Worm (Caenorhabditis elegans): ENCODE data around the gene cyn-13.
A peak's percentile ranks its signal among the peaks of the same experiment; 100 is the strongest.
"Not testable (repeated sequence)": the region's sequence is repeated elsewhere in the genome, so short reads cannot be mapped to it uniquely, and the experiment has no call there.

Gene cyn-13

DNA sequence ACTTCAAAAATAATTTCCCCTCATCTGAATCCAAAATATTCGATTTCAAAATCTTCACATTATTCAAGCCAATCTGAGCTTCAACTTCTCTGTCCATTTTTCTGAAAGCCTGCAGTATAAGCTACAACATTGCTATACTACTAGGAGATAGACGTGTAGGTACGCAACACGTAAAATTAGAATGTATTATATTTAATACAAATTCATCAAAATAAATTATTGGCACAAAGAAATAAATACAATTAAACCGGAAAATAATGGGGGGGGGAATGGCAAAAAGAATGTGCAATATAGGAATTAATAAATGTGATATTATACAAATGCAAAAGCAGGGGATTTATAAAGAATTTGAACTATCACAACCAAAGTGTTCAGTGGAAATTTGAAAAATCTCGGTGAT, 37.8 kb downstream of the cyn-13 start, which contains the start of gene Y116A8C.25:
TSS of gene Y116A8C.25 (minus strand) at position 101 of the 400 bp plus-strand sequence.
- no peak for TF ChIP-seq hmg-4 (GFP tag; optimal IDR thresholded peaks at IDR 0.05)
- TF ChIP-seq ceh-36 (tag; optimal IDR thresholded peaks at IDR 0.05) = no peak
- TF ChIP-seq hnd-1 (tag; optimal IDR thresholded peaks at IDR 0.05) = no peak
- no peak for TF ChIP-seq aly-1 (tag; optimal IDR thresholded peaks at IDR 0.05)
- TF ChIP-seq hmbx-1 (tag; optimal IDR thresholded peaks at IDR 0.05) = no peak
- no peak for TF ChIP-seq pes-1 (GFP tag; IDR thresholded peaks at IDR 0.05)
- no peak for TF ChIP-seq ceh-13 (GFP tag; optimal IDR thresholded peaks at IDR 0.05)
- TF ChIP-seq sea-1 (GFP tag; conservative IDR thresholded peaks at IDR 0.05) = no peak
- no peak for TF ChIP-seq F13C5.2 (tag; optimal IDR thresholded peaks at IDR 0.05)
- no peak for TF ChIP-seq scrt-1 (GFP tag; IDR thresholded peaks at IDR 0.05)

DNA sequence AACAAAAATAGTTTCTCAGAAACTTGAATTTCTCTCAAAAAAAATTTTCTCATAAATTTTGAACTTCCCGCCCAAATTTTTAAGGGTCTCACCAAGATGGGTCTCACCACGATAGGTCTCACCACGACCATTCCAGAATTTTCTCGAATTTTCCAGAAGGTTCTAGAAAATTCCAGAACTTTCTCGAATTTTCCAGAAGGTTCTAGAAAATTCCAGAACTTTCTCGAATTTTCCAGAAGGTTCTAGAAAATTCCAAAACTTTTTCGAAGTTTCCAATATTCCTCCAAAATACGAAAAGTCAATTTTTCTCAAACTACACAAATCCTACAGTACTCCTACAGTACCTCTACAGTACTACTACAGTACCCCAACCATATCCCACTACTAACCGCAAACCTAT, 40.5 kb downstream of the cyn-13 start:
- TF ChIP-seq pes-1 (GFP tag; IDR thresholded peaks at IDR 0.05) = 0 out of 2 replicates have a peak, but pooled peaks have one; percentile 33

DNA sequence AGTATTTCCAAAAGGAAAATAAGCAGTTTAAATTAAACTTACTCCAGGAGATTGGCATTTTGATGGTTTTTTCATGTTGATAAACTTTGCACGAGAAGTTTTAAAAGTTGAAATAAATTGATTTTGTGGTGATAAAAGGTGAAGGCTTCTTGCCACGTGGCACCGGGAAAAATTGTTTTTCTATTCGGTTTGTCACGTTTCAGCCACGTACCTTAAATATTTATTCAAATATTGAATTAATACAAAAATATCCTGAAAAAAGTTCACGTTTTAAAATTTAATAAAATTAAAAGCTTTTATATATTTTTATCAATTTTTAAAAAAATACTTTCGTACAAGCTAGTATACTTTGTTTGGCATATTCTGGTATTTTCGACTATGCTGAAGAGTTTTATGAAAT, 45.7 kb downstream of the cyn-13 start, which contains the start of gene Y116A8C.24:
TSS of gene Y116A8C.24 (minus strand) at position 101 of the 400 bp plus-strand sequence.
- not testable (repeated sequence) for TF ChIP-seq hnd-1, tra-4, F13C5.2 (tag; optimal IDR thresholded peaks at IDR 0.05)

ce11 chrIV:17064937-17065336, 51.5 kb downstream of the cyn-13 start, which contains the start of gene Y116A8C.465:
TSS of gene Y116A8C.465 (plus strand) at chrIV:17065237.
- not testable (repeated sequence) for TF ChIP-seq F13C5.2 (tag; optimal IDR thresholded peaks at IDR 0.05); hmbx-1 (tag; optimal IDR thresholded peaks at IDR 0.05); pes-1 (GFP tag; IDR thresholded peaks at IDR 0.05)

ce11 chrIV:17063700-17064099, 52.8 kb downstream of the cyn-13 start, which contains the start of gene Y116A8C.467:
TSS of gene Y116A8C.467 (minus strand) at chrIV:17063800.
- not testable (repeated sequence) for TF ChIP-seq ceh-36, aly-1, ets-7 (tag; optimal IDR thresholded peaks at IDR 0.05)

All from whole organism, early embryonic.